Fruit fly (Drosophila melanogaster) whole organism, prepupa: Measurements from ENCODE around the gene TkR99D.

ENCODE experiments used
- CG3919 ChIP-seq: fragments of 200-800 bp; sonication (Bioruptor generic); optimal IDR thresholded peaks from 3 replicates; lab custom pipeline; 2016; ENCODE audit warnings: missing biosample characterization, missing genetic modification characterization
- CG6854 ChIP-seq: fragments of 200-800 bp; sonication (Bioruptor generic); optimal IDR thresholded peaks from 2 replicates; lab custom pipeline; 2017; ENCODE audit warnings: missing biosample characterization, mild to moderate bottlenecking, missing genetic modification characterization
- CG8319 ChIP-seq: fragments of 200-800 bp; sonication (Bioruptor generic); optimal IDR thresholded peaks from 3 replicates; lab custom pipeline; 2016; ENCODE audit warnings: missing biosample characterization, missing genetic modification characterization
- Sox15 ChIP-seq: fragments of 200-800 bp; sonication (Bioruptor generic); optimal IDR thresholded peaks from 3 replicates; lab custom pipeline; 2016; ENCODE audit warnings: missing biosample characterization, missing genetic modification characterization
- dac ChIP-seq: fragments of 200-800 bp; sonication (Bioruptor generic); optimal IDR thresholded peaks from 2 replicates; lab custom pipeline; 2017; ENCODE audit warnings: missing biosample characterization, mild to moderate bottlenecking, missing genetic modification characterization
- esn ChIP-seq: fragments of 200-800 bp; sonication (Bioruptor generic); optimal IDR thresholded peaks from 2 replicates; lab custom pipeline; 2016; ENCODE audit warnings: missing biosample characterization, mild to moderate bottlenecking, missing genetic modification characterization, moderate library complexity
- pdm3 ChIP-seq: fragments of 200-800 bp; sonication (Bioruptor generic); optimal IDR thresholded peaks from 3 replicates; lab custom pipeline; 2016; ENCODE audit warnings: missing biosample characterization, missing genetic modification characterization
- salr ChIP-seq, 2 experiments: fragments of 200-800 bp; sonication (Bioruptor generic); optimal IDR thresholded peaks; 3 replicates each; lab custom pipeline; 2016 to 2018; ENCODE audit warnings: missing biosample characterization in 2 of 2, missing genetic modification characterization in 2 of 2, mild to moderate bottlenecking in 1 of 2

DNA sequence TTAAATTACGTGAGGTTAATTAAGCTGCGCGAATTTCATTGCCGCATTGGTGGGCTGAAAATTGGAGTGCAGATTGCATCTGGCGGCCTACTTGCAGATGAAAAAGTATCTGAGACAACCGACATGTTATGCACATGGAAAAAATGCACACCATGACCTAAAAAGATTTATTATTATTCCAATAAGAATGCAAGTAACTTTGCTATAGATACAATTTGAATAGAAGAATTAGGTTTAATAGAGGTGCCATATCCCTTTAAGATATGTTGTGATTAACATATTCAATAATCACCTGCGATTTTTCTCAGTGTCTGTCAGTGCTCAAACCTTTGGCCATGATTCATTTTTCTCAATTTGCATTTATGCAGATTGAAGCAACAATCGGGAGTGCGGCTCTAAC lies 12.2 kb upstream of the TkR99D start:
- peak; percentile 32 for TF ChIP-seq CG3919 (GFP tag; lab: Kevin White, UChicago)
- TF ChIP-seq pdm3 (GFP tag; lab: Kevin White, UChicago) = peak; percentile 22
- TF ChIP-seq dac (GFP tag; lab: Kevin White, UChicago) = no peak
- no peak for TF ChIP-seq CG8319 (GFP tag; lab: Kevin White, UChicago)
- TF ChIP-seq salr (GFP tag; optimal IDR thresholded peaks at IDR 0.05; lab: Kevin White, UChicago) = no peak
- no peak for TF ChIP-seq Sox15 (GFP tag; lab: Kevin White, UChicago)
- no peak for TF ChIP-seq CG6854 (GFP tag; lab: Kevin White, UChicago)
- TF ChIP-seq esn (GFP tag; lab: Kevin White, UChicago) = peak; percentile 49
